Worm (Caenorhabditis elegans) whole organism, mixed stage, embryonic: ENCODE data around the gene Y73B3A.11.
"Not testable (repeated sequence)": the region's sequence is repeated elsewhere in the genome, so short reads cannot be mapped to it uniquely, and the experiment has no call there.

Experiments
- elt-3 ChIP-seq: fragments of 150-350 bp; optimal IDR thresholded peaks from 2 replicates; lab custom pipeline; 2014; ENCODE audit warnings: missing biosample characterization, missing genetic modification characterization
- lsy-2 ChIP-seq: fragments of 150-350 bp; optimal IDR thresholded peaks from 2 replicates; lab custom pipeline; 2014; ENCODE audit warnings: missing biosample characterization, missing genetic modification characterization

DNA sequence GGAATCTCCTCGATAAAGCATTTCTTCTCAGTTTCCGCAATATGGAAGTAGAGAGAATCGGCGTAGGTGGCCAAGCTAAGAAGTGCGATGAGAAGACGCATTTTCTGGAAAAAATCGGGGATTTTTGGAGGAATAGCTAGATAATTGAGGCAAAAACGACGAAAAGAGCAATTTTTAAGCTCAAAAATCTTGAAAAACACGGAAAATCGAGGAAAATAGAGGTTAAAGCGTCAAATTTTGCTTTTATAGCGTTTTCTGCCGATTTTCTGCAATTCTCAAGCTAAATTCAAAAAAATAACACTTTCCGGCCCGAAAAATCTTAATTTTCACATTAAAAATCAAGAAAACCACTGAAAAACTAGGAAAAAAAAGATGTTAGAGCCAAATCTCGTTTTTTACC, 15.1 kb downstream of the Y73B3A.11 start, which contains the start of gene tmed-12:
- TF ChIP-seq elt-3, lsy-2 (tag; lab: Kevin White, UChicago): not testable (repeated sequence)
